Fruit fly (Drosophila melanogaster): Measurements from ENCODE around the gene CG5026.

The CG5026 gene

DNA sequence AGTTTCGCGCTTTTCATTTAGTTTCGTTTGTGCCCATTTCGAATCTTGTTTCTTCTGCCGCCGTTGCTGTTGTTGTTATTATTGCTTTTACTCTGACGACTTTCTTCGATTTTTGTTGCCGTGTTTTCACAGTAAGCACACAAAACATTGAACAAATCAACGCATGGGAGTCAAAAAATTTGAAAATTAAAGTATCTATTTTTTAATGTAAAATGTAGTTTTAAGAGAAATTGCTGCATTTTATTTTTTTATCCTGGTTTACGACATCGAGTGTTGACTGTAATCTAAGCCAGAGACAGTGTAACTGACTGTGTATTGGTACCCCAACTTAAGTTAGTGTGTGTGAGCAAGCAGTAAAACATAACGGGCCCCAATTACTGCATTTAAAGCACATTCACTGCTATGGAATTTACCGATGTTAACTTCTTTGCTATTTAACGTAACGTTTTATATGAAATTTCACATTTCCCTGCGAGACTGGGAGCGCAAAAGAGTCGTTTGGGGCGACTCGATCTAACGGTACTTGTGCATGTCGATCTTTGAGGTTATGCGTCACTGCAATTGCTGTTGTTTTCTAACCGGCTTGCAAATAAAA lies 27.9 kb downstream of the CG5026 start (continued):
- TF ChIP-seq mam (GFP tag; optimal IDR thresholded peaks at IDR 0.05) (peak; percentile 28), Xbp1 (GFP tag; optimal IDR thresholded peaks at IDR 0.05) (peak; percentile 70), CG9727 (GFP tag; optimal IDR thresholded peaks at IDR 0.05) (peak; percentile 59), cad (GFP tag; optimal IDR thresholded peaks at IDR 0.05) (no peak), gsb (GFP tag; IDR thresholded peaks at IDR 0.05) (no peak), CG31388 (GFP tag; optimal IDR thresholded peaks at IDR 0.05) (peak; percentile 31), sqz (GFP tag; optimal IDR thresholded peaks at IDR 0.05) (no peak), nau (GFP tag; optimal IDR thresholded peaks at IDR 0.05) (no peak), CG4707 (GFP tag; optimal IDR thresholded peaks at IDR 0.05) (peak; percentile 51), sima (GFP tag; optimal IDR thresholded peaks at IDR 0.05) (no peak), fd3F (GFP tag; optimal IDR thresholded peaks at IDR 0.05) (peak; percentile 27), Sin3A (optimal IDR thresholded peaks at IDR 0.05) (no peak), phol (tag; optimal IDR thresholded peaks at IDR 0.05) (peak; percentile 64), gcm (GFP tag; optimal IDR thresholded peaks at IDR 0.05) (no peak), Hr3 (GFP tag; optimal IDR thresholded peaks at IDR 0.05) (peak; percentile 48), CG3838 (GFP tag; optimal IDR thresholded peaks at IDR 0.05) (no peak), slp2 (GFP tag; optimal IDR thresholded peaks at IDR 0.05) (peak; percentile 40), CG3847 (GFP tag; IDR thresholded peaks at IDR 0.05) (peak; percentile 46), CG34422 (GFP tag; IDR thresholded peaks at IDR 0.05) (peak; percentile 57; the same call in 1 of the 3 replicates), p53 (GFP tag; optimal IDR thresholded peaks at IDR 0.05) (no peak), Gsc (GFP tag; IDR thresholded peaks at IDR 0.05) (no peak), gem (tag; optimal IDR thresholded peaks at IDR 0.05) (no peak), abd-A (tag; optimal IDR thresholded peaks at IDR 0.05) (no peak), seq (GFP tag; IDR thresholded peaks at IDR 0.05) (peak; percentile 57), CG31441 (GFP tag; IDR thresholded peaks at IDR 0.05) (no peak; the same call in 1 of the 2 replicates), CG7271 (tag; optimal IDR thresholded peaks at IDR 0.05) (no peak), cg (GFP tag; optimal IDR thresholded peaks at IDR 0.05) (peak; percentile 25), CG11504 (tag; optimal IDR thresholded peaks at IDR 0.05) (no peak), peb (GFP tag; IDR thresholded peaks at IDR 0.05) (peak; percentile 52; the same call in 1 of the 2 replicates), br (optimal IDR thresholded peaks at IDR 0.05) (no peak), CG30431 (GFP tag; optimal IDR thresholded peaks at IDR 0.05) (peak; percentile 38), chn (GFP tag; optimal IDR thresholded peaks at IDR 0.05) (peak; percentile 57), CG6813 (GFP tag; optimal IDR thresholded peaks at IDR 0.05) (no peak), CG18764 (GFP tag; optimal IDR thresholded peaks at IDR 0.05) (peak; percentile 9), CG7745 (tag; optimal IDR thresholded peaks at IDR 0.05) (no peak), ara (GFP tag; IDR thresholded peaks at IDR 0.05) (peak; percentile 80), CG2889 (GFP tag; IDR thresholded peaks at IDR 0.05) (0 out of 3 replicates have a peak, but pooled peaks have one; percentile 37), ind (GFP tag; optimal IDR thresholded peaks at IDR 0.05) (peak; percentile 68), Dip3 (GFP tag; optimal IDR thresholded peaks at IDR 0.05) (peak; percentile 61), Rx (GFP tag; IDR thresholded peaks at IDR 0.05) (peak; percentile 64), dpn (GFP tag; optimal IDR thresholded peaks at IDR 0.05) (peak; percentile 37 to 71), CG15479 (GFP tag; optimal IDR thresholded peaks at IDR 0.05) (no peak), Gug (GFP tag; IDR thresholded peaks at IDR 0.05) (peak; percentile 55; the same call in 2 of the 4 replicates), CG12299 (tag; optimal IDR thresholded peaks at IDR 0.05) (no peak), Antp (GFP tag; optimal IDR thresholded peaks at IDR 0.05) (peak; percentile 20), CG7963 (GFP tag; IDR thresholded peaks at IDR 0.05; ENCODE audit: partially characterized antibody) (no peak), D (optimal IDR thresholded peaks at IDR 0.05) (no peak), D (GFP tag; optimal IDR thresholded peaks at IDR 0.05) (peak; percentile 60), Deaf1 (tag; optimal IDR thresholded peaks at IDR 0.05) (no peak), CG7372 (GFP tag; IDR thresholded peaks at IDR 0.05) (0 out of 2 replicates have a peak, but pooled peaks have one; percentile 11), emc (GFP tag; optimal IDR thresholded peaks at IDR 0.05) (peak; percentile 25), CG13424 (tag; optimal IDR thresholded peaks at IDR 0.05) (peak; percentile 60)
